Worm (Caenorhabditis elegans): ENCODE measurements around the gene ZK1248.4.
A peak's percentile ranks its signal among the peaks of the same experiment; 100 is the strongest.

ZK1248.4 gene

DNA sequence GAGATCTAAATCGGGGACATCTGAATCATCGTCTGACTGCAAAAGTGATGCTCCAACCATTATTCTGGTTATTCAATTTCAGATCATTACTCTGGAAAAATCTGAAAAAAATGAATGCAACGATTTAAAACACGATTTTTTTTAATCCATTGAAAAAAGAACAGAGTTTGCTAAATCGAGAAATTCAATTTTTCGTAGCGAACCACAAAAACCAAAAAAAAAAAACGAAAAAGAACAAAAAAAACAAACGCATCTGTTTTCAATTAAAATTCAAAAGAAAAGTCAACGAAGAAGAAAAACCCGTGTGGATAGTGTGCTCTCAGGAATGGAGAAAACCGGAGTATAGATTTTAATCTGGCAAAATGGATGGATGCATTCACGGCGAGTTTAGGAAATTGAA lies 39.9 kb downstream of the ZK1248.4 start, which contains the start of gene F55C12.4:
Gene F55C12.4 (minus strand): TSS at position 101 of the 400 bp plus-strand sequence.
- no peak for TF ChIP-seq nfya-1 (tag; optimal IDR thresholded peaks at IDR 0.05; ENCODE audit: insufficient read depth)
- no peak for TF ChIP-seq skn-1 (tag; optimal IDR thresholded peaks at IDR 0.05)
- no peak for TF ChIP-seq nhr-11 (tag; optimal IDR thresholded peaks at IDR 0.05)
- no peak for TF ChIP-seq ZK546.5 (tag; optimal IDR thresholded peaks at IDR 0.05)
- no peak for TF ChIP-seq pha-4 (tag; optimal IDR thresholded peaks at IDR 0.05)
- no peak for TF ChIP-seq nhr-28 (tag; optimal IDR thresholded peaks at IDR 0.05)
- TF ChIP-seq egl-27 (tag; optimal IDR thresholded peaks at IDR 0.05), result no peak
- TF ChIP-seq nhr-237 (tag; optimal IDR thresholded peaks at IDR 0.05), result no peak
- TF ChIP-seq nhr-12 (tag; optimal IDR thresholded peaks at IDR 0.05), result no peak
- no peak for TF ChIP-seq unc-62 (GFP tag; optimal IDR thresholded peaks at IDR 0.05)
- TF ChIP-seq zag-1 (tag; optimal IDR thresholded peaks at IDR 0.05), result no peak
- no peak for TF ChIP-seq fos-1 (tag; optimal IDR thresholded peaks at IDR 0.05)
- TF ChIP-seq mdl-1 (tag; optimal IDR thresholded peaks at IDR 0.05), result no peak
- no peak for TF ChIP-seq egl-5 (tag; optimal IDR thresholded peaks at IDR 0.05)
- no peak for TF ChIP-seq nhr-76 (tag; optimal IDR thresholded peaks at IDR 0.05)
- no peak for TF ChIP-seq daf-12 (tag; optimal IDR thresholded peaks at IDR 0.05)
- no peak for TF ChIP-seq lin-15B (tag; optimal IDR thresholded peaks at IDR 0.05)
- TF ChIP-seq R02D3.7 (tag; optimal IDR thresholded peaks at IDR 0.05), result no peak

DNA sequence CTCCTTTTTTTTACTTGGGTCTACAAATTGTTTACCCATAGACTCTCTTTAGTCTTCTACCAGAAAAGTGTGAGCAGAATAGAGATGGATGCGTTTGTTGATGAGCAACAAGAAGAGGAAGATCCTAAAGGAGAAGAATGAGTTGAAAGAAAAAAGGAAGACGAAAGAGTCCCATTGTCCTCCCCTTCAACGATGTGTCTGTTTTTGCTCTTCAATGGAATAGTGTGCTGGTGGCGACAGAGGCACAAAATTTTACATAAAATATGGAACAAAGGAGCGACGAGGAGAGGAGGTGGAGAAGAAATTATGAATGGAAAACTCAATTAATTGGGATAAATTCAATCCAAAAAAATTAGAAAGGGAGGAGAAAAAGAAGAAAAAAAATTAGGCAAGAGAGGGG lies 42.2 kb downstream of the ZK1248.4 start:
- TF ChIP-seq nfya-1 (tag; optimal IDR thresholded peaks at IDR 0.05; ENCODE audit: insufficient read depth) (peak; percentile 7), fkh-10 (GFP tag; optimal IDR thresholded peaks at IDR 0.05) (peak; percentile 76), fkh-2 (tag; optimal IDR thresholded peaks at IDR 0.05) (no peak), nhr-237 (tag; optimal IDR thresholded peaks at IDR 0.05) (no peak)

DNA sequence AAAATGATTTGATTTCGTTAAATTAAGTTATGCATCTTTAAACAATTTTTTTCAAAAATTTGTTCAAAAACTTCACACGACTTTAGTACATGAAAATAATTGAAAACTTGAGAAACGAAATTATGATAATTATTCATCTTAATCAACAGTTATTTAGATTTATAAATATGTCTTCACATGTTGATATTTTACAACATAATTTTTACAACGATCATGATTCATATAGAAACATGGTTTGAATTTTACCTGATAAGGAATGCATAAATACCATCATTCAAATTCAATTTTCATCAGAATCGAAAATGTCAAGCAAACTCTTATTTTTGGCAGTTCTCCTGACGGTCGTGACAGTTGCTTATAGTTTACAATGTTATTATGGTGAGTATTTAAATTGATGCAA lies 45.5 kb downstream of the ZK1248.4 start, which contains the start of gene tag-234:
Gene tag-234 (plus strand): TSS at position 301 of the 400 bp plus-strand sequence.
- TF ChIP-seq mml-1 (tag; optimal IDR thresholded peaks at IDR 0.05), result no peak
- TF ChIP-seq ama-1 (optimal IDR thresholded peaks at IDR 0.05), result no peak
- TF ChIP-seq ceh-16 (tag; optimal IDR thresholded peaks at IDR 0.05), result no peak
- peak; percentile 68 for TF ChIP-seq elt-2 (tag; optimal IDR thresholded peaks at IDR 0.05)
- TF ChIP-seq pqm-1 (tag; optimal IDR thresholded peaks at IDR 0.05), result peak; percentile 47
- TF ChIP-seq jun-1 (tag; optimal IDR thresholded peaks at IDR 0.05), result no peak

DNA sequence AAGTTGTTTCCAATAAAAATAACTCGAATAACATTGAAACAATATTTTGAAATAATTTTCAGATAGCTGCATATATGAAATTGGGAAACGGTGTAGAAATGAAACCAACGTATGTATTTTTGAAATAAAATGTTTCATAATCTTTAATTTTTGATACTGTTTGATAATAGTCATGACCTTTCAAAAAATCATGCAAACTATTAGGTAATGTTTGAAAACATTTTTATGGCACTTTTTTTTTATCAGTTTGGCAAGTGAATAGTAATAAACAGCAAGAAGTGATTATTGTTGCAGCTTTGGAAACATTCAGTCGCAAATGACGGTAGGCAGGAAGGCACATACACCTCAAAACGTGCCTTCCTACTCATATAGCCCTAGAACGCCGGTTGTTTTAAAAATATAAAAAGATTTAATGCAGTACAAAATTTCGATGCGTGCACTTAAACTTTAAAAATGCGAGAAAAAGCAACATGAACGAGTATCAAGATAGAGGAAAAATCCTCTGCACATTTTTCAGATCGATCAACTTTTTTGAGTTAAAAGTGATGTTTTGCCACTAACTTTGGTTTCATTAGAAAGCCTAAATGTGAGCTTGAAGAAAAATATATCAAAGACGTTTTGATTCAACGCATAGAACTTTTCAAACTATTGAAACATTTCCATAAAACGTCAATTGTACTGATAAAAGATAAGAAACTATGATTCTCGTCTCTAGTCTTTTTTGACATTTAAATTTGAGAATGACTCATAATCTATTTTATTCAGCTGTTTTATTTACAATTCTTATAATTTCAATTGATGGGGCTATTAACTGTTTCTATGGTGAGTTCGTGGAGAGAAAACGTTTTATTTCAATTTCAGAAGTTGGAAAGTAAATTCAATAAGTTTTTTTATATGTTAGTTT lies 47.3 kb downstream of the ZK1248.4 start, which contains the start of gene F55C12.19:
Gene F55C12.19 (plus strand): TSS at position 735 of the 904 bp plus-strand sequence.
- TF ChIP-seq pha-4 (tag; optimal IDR thresholded peaks at IDR 0.05), result peak; percentile 30
- TF ChIP-seq daf-12 (tag; optimal IDR thresholded peaks at IDR 0.05), result no peak
- TF ChIP-seq elt-2 (tag; optimal IDR thresholded peaks at IDR 0.05), result peak; percentile 66
- peak; percentile 69 for TF ChIP-seq pqm-1 (tag; optimal IDR thresholded peaks at IDR 0.05)
- no peak for TF ChIP-seq skn-1 (tag; optimal IDR thresholded peaks at IDR 0.05)
- no peak for TF ChIP-seq nhr-28 (tag; optimal IDR thresholded peaks at IDR 0.05)
- no peak for TF ChIP-seq elt-3 (tag; optimal IDR thresholded peaks at IDR 0.05)
- TF ChIP-seq fos-1 (tag; optimal IDR thresholded peaks at IDR 0.05), result peak; percentile 11
- TF ChIP-seq nhr-67 (tag; optimal IDR thresholded peaks at IDR 0.05), result no peak
- no peak for TF ChIP-seq nhr-43 (tag; optimal IDR thresholded peaks at IDR 0.05; ENCODE audit: poor library complexity, severe bottlenecking)
- no peak for TF ChIP-seq nhr-77 (tag; optimal IDR thresholded peaks at IDR 0.05)
- TF ChIP-seq aly-2 (tag; optimal IDR thresholded peaks at IDR 0.05), result no peak
- TF ChIP-seq tbx-2 (tag; optimal IDR thresholded peaks at IDR 0.05), result no peak
- TF ChIP-seq nhr-25 (tag; optimal IDR thresholded peaks at IDR 0.05), result no peak
- TF ChIP-seq ztf-11 (tag; optimal IDR thresholded peaks at IDR 0.05), result no peak
- TF ChIP-seq eor-1 (tag; optimal IDR thresholded peaks at IDR 0.05), result no peak
- TF ChIP-seq nhr-237 (tag; optimal IDR thresholded peaks at IDR 0.05), result no peak
- no peak for TF ChIP-seq ceh-28 (tag; optimal IDR thresholded peaks at IDR 0.05)
- no peak for TF ChIP-seq ama-1 (optimal IDR thresholded peaks at IDR 0.05)
- TF ChIP-seq ceh-16 (tag; optimal IDR thresholded peaks at IDR 0.05), result no peak
- no peak for TF ChIP-seq unc-39 (tag; optimal IDR thresholded peaks at IDR 0.05)
